Fruit fly (Drosophila melanogaster): ENCODE measurements around the gene Pak3.
A peak's percentile ranks its signal among the peaks of the same experiment; 100 is the strongest.

Gene Pak3

DNA sequence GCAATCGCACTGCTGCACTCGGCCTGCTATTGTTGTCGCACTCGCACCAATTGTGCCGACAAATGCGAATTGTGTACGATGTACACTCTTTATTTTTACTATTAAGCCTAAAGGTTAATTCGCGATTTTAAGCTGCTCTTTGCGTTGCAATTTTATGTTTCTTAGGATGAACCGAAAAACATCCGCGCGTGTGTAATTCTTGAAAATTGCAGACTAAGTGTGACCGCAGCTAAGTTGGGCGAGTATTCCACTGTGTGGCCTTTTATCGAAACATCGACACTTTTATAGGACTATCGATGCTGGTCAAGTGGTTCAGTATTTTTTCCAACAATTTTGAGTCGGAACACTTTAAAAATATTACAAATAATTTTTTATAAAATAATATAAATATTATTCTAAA, at the start of gene Pak3:
Gene Pak3, minus strand, starts transcription at position 225 of the 400 bp plus-strand sequence.
- peak; percentile 1 for TF ChIP-seq CG17801 (GFP tag; optimal IDR thresholded peaks at IDR 0.05; ENCODE audit: partially characterized antibody)

DNA sequence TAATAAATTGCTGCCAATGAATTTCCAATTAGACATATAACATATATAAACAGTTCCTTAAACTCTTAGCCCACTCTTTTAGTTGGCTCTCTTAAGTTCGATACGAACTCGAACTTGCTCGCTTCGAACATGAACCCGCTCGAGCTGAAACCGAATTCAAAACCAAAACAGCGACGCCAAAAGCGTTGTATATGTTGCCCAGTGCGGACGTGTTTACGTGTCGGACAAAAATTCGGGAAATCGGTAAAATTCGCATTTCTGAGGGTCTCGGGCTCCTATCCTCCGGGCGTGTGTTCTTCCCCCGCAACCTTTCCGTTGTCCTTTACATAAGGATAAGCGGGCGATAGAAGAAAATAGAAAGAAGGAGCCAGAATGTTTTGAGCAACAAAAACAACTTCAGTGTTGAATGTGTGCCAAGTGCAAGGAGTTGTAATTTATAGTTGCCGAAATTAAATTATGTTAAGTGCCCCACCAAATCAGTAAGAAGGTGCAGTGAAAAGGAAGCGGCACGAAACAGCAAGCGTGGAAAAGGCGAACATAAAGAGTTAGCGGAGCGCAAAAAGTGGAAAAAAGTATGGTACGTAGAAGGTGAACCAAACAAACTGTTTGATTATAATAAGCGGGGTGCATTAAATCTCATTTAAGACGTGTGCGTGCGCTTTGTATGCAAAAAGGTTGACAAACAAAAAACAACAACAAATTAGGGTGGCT, 49.1 kb upstream of the Pak3 start, which contains the start of gene CG42342:
Gene CG42342, plus strand, starts transcription at position 176 of the 711 bp plus-strand sequence.
- no peak for TF ChIP-seq CG17801 (GFP tag; optimal IDR thresholded peaks at IDR 0.05; ENCODE audit: partially characterized antibody)

- TF ChIP-seq CG17801 (GFP tag; optimal IDR thresholded peaks at IDR 0.05; ENCODE audit: partially characterized antibody): no peak
These were observed 47.6 kb upstream of the Pak3 start, which contains the start of gene Decay for dm6 chr3R:16500919-16501851. Decay (minus strand) TSS chr3R:16501050.

dm6 chr3R:16498859-16499258, 45.2 kb upstream of the Pak3 start, which contains the start of gene Gr89a:
Gr89a (minus strand) TSS chr3R:16498959.
- no peak for TF ChIP-seq CG17801 (GFP tag; optimal IDR thresholded peaks at IDR 0.05; ENCODE audit: partially characterized antibody)

- peak; percentile 7 for TF ChIP-seq CG17801 (GFP tag; optimal IDR thresholded peaks at IDR 0.05; ENCODE audit: partially characterized antibody)
These were observed 43.8 kb upstream of the Pak3 start for dm6 chr3R:16497379-16497778.

dm6 chr3R:16496209-16496608, 42.6 kb upstream of the Pak3 start:
- TF ChIP-seq CG17801 (GFP tag; optimal IDR thresholded peaks at IDR 0.05; ENCODE audit: partially characterized antibody): peak; percentile 62

DNA sequence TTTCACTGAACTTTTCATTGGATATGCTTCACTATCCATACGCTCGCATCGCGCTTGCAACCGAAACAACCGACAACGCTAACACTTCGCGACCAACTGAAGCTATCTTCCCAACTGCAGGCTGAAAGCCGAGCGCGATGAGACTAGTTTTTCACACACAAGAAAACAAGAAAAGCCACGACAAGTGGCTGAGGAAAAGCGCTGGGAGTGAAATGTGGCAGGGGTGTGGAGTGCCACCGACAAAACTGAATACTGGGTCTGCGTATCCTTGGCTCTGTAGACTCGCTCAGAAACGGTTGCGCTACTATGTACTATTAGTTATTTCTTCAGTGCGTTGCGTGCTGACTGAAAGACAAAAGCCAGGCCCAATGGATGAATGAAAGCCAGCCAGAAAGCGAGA, 41.7 kb upstream of the Pak3 start, which contains the start of gene Cad89D:
Gene Cad89D, minus strand, starts transcription at position 101 of the 400 bp plus-strand sequence.
- TF ChIP-seq CG17801 (GFP tag; optimal IDR thresholded peaks at IDR 0.05; ENCODE audit: partially characterized antibody): no peak

dm6 chr3R:16485487-16486233, 32.0 kb upstream of the Pak3 start:
- no peak for TF ChIP-seq CG17801 (GFP tag; optimal IDR thresholded peaks at IDR 0.05; ENCODE audit: partially characterized antibody)

dm6 chr3R:16483877-16484417, 30.3 kb upstream of the Pak3 start, which contains the start of gene Der-2:
Der-2 (minus strand) TSS chr3R:16484223.
- TF ChIP-seq CG17801 (GFP tag; optimal IDR thresholded peaks at IDR 0.05; ENCODE audit: partially characterized antibody): peak; percentile 31

DNA sequence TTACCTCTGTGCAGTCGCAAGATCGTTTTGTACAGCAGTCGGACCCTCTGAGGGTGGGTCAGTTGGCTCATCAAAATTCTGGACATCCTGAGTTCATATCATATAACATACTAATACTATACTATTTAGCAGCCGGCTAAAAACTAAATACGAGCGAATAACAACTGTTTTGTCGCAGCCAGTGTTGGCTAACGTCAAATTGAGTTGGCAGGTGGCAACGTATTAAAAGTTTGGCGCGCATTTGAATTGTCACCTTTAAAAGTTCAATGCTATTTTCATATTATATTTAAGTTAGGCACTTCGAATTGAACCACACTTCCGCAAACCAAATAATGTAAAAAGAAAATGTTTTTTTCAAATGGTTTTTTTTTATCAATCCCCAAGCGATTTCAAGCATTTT, 28.7 kb upstream of the Pak3 start, which contains the start of gene Sdhaf3:
Gene Sdhaf3, minus strand, starts transcription at position 177 of the 400 bp plus-strand sequence.
- TF ChIP-seq CG17801 (GFP tag; optimal IDR thresholded peaks at IDR 0.05; ENCODE audit: partially characterized antibody): no peak

DNA sequence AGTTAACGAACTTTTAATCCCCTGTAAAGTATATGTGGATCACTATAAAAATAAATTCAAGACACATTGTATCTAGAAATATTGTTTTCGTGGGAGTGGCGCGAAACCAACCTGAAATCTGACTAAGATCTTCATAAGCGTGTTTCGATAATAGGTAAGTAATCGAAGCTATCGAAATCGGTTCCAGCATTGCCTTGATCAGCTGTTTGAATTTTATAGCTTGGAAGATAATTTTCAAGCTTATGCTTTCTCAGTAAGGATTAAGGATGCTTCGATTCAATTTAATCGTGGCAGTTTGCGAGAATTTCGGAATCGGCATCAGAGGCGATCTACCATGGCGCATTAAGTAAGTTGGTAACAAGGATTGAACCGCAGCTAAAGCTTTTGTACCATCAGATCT, 27.4 kb upstream of the Pak3 start, which contains the start of gene Dhfr:
Gene Dhfr, plus strand, starts transcription at position 173 of the 400 bp plus-strand sequence.
- TF ChIP-seq CG17801 (GFP tag; optimal IDR thresholded peaks at IDR 0.05; ENCODE audit: partially characterized antibody): no peak

DNA sequence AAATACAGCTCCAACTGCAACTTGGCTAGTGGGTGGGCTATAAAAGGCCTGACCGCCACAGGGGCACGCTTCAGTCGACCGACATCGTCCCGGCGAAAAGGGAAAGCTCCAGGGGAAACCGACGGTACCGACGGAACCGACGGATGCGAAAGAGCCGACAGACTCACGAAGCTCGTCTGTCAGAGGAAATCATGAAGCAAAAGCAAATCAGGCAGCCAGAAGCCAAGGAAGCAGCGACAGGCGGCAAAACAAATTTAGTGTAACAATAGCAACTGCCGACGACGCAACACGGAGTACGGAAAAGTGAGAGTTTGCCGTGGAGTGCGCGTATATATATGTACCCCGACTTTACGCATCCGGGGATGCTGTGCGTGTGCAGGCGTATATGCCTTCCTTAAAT, 23.4 kb upstream of the Pak3 start, which contains the start of gene Gyc89Db:
Gene Gyc89Db, plus strand, starts transcription at position 78 of the 400 bp plus-strand sequence.
- no peak for TF ChIP-seq CG17801 (GFP tag; optimal IDR thresholded peaks at IDR 0.05; ENCODE audit: partially characterized antibody)

dm6 chr3R:16476472-16476871, 22.9 kb upstream of the Pak3 start:
- no peak for TF ChIP-seq CG17801 (GFP tag; optimal IDR thresholded peaks at IDR 0.05; ENCODE audit: partially characterized antibody)

- no peak for TF ChIP-seq CG17801 (GFP tag; optimal IDR thresholded peaks at IDR 0.05; ENCODE audit: partially characterized antibody)
These were observed 18.7 kb upstream of the Pak3 start, which contains the start of gene Gyc89Da for dm6 chr3R:16472301-16472700. Gyc89Da (plus strand) TSS chr3R:16472601.

All from ovary, adult (tissue).